Fruit fly (Drosophila melanogaster) whole organism, wandering third instar larva: ENCODE data around the gene CG43249.

Experiments used
- Abd-B ChIP-seq: fragments of >200 bp; optimal IDR thresholded peaks from 2 replicates; lab custom pipeline; 2017; ENCODE audit warnings: missing biosample characterization, missing genetic modification characterization
- CG32264 ChIP-seq: fragments of 200-800 bp; sonication (Bioruptor generic); optimal IDR thresholded peaks from 2 replicates; lab custom pipeline; 2016; ENCODE audit warnings: missing biosample characterization, missing genetic modification characterization
- CG9705 ChIP-seq: fragments of 200-800 bp; sonication (Bioruptor generic); optimal IDR thresholded peaks from 2 replicates; lab custom pipeline; 2018; ENCODE audit warnings: missing biosample characterization, mild to moderate bottlenecking, missing genetic modification characterization
- CrebA ChIP-seq: fragments of 200-800 bp; sonication (Bioruptor generic); optimal IDR thresholded peaks from 2 replicates; lab custom pipeline; 2016; ENCODE audit warnings: missing biosample characterization, mild to moderate bottlenecking, missing genetic modification characterization, borderline replicate concordance
- Dfd ChIP-seq: fragments of >200 bp; optimal IDR thresholded peaks from 2 replicates; lab custom pipeline; 2017; ENCODE audit warnings: missing biosample characterization, missing genetic modification characterization
- GATAd ChIP-seq: sonication (Bioruptor generic); optimal IDR thresholded peaks from 2 replicates; lab custom pipeline; 2016; ENCODE audit warnings: missing biosample characterization, missing genetic modification characterization
- HLH106 ChIP-seq: fragments of 200-800 bp; optimal IDR thresholded peaks from 3 replicates; lab custom pipeline; 2019; ENCODE audit warnings: missing biosample characterization, mild to moderate bottlenecking, missing genetic modification characterization, moderate library complexity
- Hnf4 ChIP-seq: fragments of 200-800 bp; sonication (Bioruptor generic); optimal IDR thresholded peaks from 2 replicates; lab custom pipeline; 2016; ENCODE audit warnings: missing biosample characterization, mild to moderate bottlenecking, missing genetic modification characterization
- Hr83 ChIP-seq: fragments of 200-300 bp; sonication (Bioruptor generic); optimal IDR thresholded peaks from 2 replicates; lab custom pipeline; 2016; ENCODE audit warnings: missing biosample characterization, mild to moderate bottlenecking, missing genetic modification characterization, moderate library complexity; ENCODE audit not compliant: poor library complexity, severe bottlenecking
- Jra ChIP-seq: sonication (Bioruptor generic); optimal IDR thresholded peaks from 2 replicates; lab custom pipeline; 2016; ENCODE audit warnings: missing biosample characterization, missing genetic modification characterization
- Mio ChIP-seq: sonication (Bioruptor generic); optimal IDR thresholded peaks from 2 replicates; lab custom pipeline; 2016; ENCODE audit warnings: missing biosample characterization, missing genetic modification characterization
- Myc ChIP-seq: fragments of >200 bp; optimal IDR thresholded peaks from 2 replicates; lab custom pipeline; 2017
- N ChIP-seq: fragments of >200 bp; optimal IDR thresholded peaks from 2 replicates; lab custom pipeline; 2018; ENCODE audit warnings: missing biosample characterization, missing external identifiers, missing genetic modification characterization
- OdsH ChIP-seq: fragments of 200-800 bp; sonication (Bioruptor generic); optimal IDR thresholded peaks from 2 replicates; lab custom pipeline; 2016; ENCODE audit warnings: missing biosample characterization, mild to moderate bottlenecking, missing genetic modification characterization
- Rel ChIP-seq, 2 experiments: fragments of 200-800 bp; sonication (Bioruptor generic) in 1 of 2; optimal IDR thresholded peaks; 2 replicates in 1 of 2; 3 replicates in 1 of 2; lab custom pipeline; 2016 to 2019; ENCODE audit warnings: mild to moderate bottlenecking in 2 of 2, missing biosample characterization in 2 of 2, missing genetic modification characterization in 2 of 2, moderate library complexity in 1 of 2
- Sp1 ChIP-seq: fragments of 200-800 bp; sonication (Bioruptor generic); optimal IDR thresholded peaks from 3 replicates; lab custom pipeline; 2019; ENCODE audit warnings: missing biosample characterization, mild to moderate bottlenecking, missing genetic modification characterization, moderate library complexity
- br ChIP-seq: fragments of 200-800 bp; sonication (Bioruptor generic); optimal IDR thresholded peaks from 2 replicates; lab custom pipeline; 2016; ENCODE audit warnings: missing biosample characterization, missing genetic modification characterization
- brk ChIP-seq: fragments of 200-800 bp; sonication (Bioruptor generic); optimal IDR thresholded peaks from 2 replicates; lab custom pipeline; 2016; ENCODE audit warnings: missing biosample characterization, mild to moderate bottlenecking, missing genetic modification characterization
- dl ChIP-seq, 2 experiments: fragments of 175-275, 200-275 bp in 1 of 2; fragments of 200-275 bp in 1 of 2; sonication (Bioruptor generic); optimal IDR thresholded peaks; lab custom pipeline; 2018; ENCODE audit warnings: mild to moderate bottlenecking in 2 of 2, missing biosample characterization in 2 of 2, missing genetic modification characterization in 2 of 2, moderate library complexity in 2 of 2; ENCODE audit not compliant: partially characterized antibody in 2 of 2, insufficient read depth in 1 of 2
- dsf ChIP-seq: sonication (Bioruptor generic); optimal IDR thresholded peaks from 2 replicates; lab custom pipeline; 2016; ENCODE audit warnings: missing biosample characterization, missing genetic modification characterization, borderline replicate concordance
- foxo ChIP-seq, 2 experiments: fragments of 200-800 bp; sonication (Bioruptor generic); optimal IDR thresholded peaks; 2 replicates in 1 of 2; 3 replicates in 1 of 2; lab custom pipeline; 2016 to 2017; ENCODE audit warnings: missing biosample characterization in 2 of 2, missing genetic modification characterization in 2 of 2
- fru ChIP-seq: fragments of 200-800 bp; sonication (Bioruptor generic); optimal IDR thresholded peaks from 3 replicates; lab custom pipeline; 2016; ENCODE audit warnings: missing biosample characterization, mild to moderate bottlenecking, missing genetic modification characterization
- jim ChIP-seq: fragments of 175-275, 200-325 bp; sonication (Bioruptor generic); optimal IDR thresholded peaks from 2 replicates; lab custom pipeline; 2016; ENCODE audit warnings: missing biosample characterization, mild to moderate bottlenecking, missing genetic modification characterization
- lola ChIP-seq: fragments of >200 bp; optimal IDR thresholded peaks from 2 replicates; lab custom pipeline; 2017; ENCODE audit warnings: missing biosample characterization, missing genetic modification characterization
- pan ChIP-seq: fragments of >200 bp; optimal IDR thresholded peaks from 2 replicates; lab custom pipeline; 2017
- rgr ChIP-seq: fragments of 200-800 bp; sonication (Bioruptor generic); optimal IDR thresholded peaks from 3 replicates; lab custom pipeline; 2016; ENCODE audit warnings: missing biosample characterization, mild to moderate bottlenecking, missing genetic modification characterization
- sage ChIP-seq: fragments of 200-800 bp; sonication (Bioruptor generic); optimal IDR thresholded peaks from 2 replicates; lab custom pipeline; 2016; ENCODE audit warnings: missing biosample characterization, mild to moderate bottlenecking, missing genetic modification characterization
- sv ChIP-seq: fragments of 200-800 bp; sonication (Bioruptor generic); optimal IDR thresholded peaks from 3 replicates; lab custom pipeline; 2016; ENCODE audit warnings: missing biosample characterization, missing genetic modification characterization
- tai ChIP-seq: sonication (Bioruptor generic); optimal IDR thresholded peaks from 2 replicates; lab custom pipeline; 2016; ENCODE audit warnings: missing biosample characterization, missing genetic modification characterization
- usp ChIP-seq: fragments of >200 bp; optimal IDR thresholded peaks from 2 replicates; lab custom pipeline; 2017; ENCODE audit warnings: missing biosample characterization, missing genetic modification characterization
- woc ChIP-seq: sonication (Bioruptor generic); optimal IDR thresholded peaks from 2 replicates; lab custom pipeline; 2016; ENCODE audit warnings: missing biosample characterization, mild to moderate bottlenecking, missing genetic modification characterization

Gene CG43249

DNA sequence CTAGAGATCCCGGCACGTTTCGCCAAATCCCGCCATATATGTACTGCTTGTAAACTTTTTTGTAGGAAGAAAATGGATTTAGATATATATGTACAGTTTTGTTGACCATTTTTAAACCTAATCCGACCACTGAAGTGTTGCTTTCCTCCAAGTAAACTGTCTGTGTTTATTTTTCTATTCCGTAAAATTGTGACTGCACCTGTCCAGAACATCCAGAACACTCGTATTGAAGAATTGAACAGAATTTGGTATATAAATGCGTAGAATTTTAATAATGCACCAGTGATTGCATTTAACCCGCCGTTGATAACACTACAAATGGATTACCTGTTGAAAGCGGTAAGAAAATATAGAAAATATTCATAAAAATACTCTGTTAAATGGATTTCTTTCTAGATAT lies at the start of gene CG43249:
TSS of gene CG43249 (plus strand) at position 301 of the 400 bp plus-strand sequence.
- no peak for TF ChIP-seq jim
- TF ChIP-seq CrebA (GFP tag; lab: Kevin White, UChicago): no peak
- no peak for TF ChIP-seq Dfd (GFP tag; lab: Kevin White, UChicago)
- no peak for TF ChIP-seq foxo (GFP tag; optimal IDR thresholded peaks at IDR 0.05; lab: Kevin White, UChicago)
- TF ChIP-seq Mio (GFP tag; lab: Kevin White, UChicago): no peak
- no peak for TF ChIP-seq Hr83 (GFP tag; lab: Kevin White, UChicago)
- no peak for TF ChIP-seq dl (GFP tag; optimal IDR thresholded peaks at IDR 0.05; lab: Kevin White, UChicago; ENCODE audit: insufficient read depth in 1 of 2, partially characterized antibody in 2 of 2)
- TF ChIP-seq Myc (lab: Kevin White, UChicago): no peak

- TF ChIP-seq dsf (GFP tag; lab: Kevin White, UChicago): no peak
- TF ChIP-seq fru: no peak
- TF ChIP-seq Rel (GFP tag; optimal IDR thresholded peaks at IDR 0.05; lab: Kevin White, UChicago): no peak
- TF ChIP-seq Rel (tag; optimal IDR thresholded peaks at IDR 0.05; lab: Kevin White, UChicago): no peak
- TF ChIP-seq usp (GFP tag; lab: Kevin White, UChicago): no peak
- no peak for TF ChIP-seq OdsH (GFP tag; lab: Kevin White, UChicago)
- TF ChIP-seq Sp1 (GFP tag; lab: Kevin White, UChicago): no peak
- no peak for TF ChIP-seq jim
- no peak for TF ChIP-seq Hnf4
- TF ChIP-seq foxo (GFP tag; optimal IDR thresholded peaks at IDR 0.05; lab: Kevin White, UChicago): no peak
- no peak for TF ChIP-seq Mio (GFP tag; lab: Kevin White, UChicago)
- TF ChIP-seq dl (GFP tag; optimal IDR thresholded peaks at IDR 0.05; lab: Kevin White, UChicago; ENCODE audit: insufficient read depth in 1 of 2, partially characterized antibody in 2 of 2): no peak
- TF ChIP-seq HLH106: no peak
- no peak for TF ChIP-seq woc (GFP tag; lab: Kevin White, UChicago)
- no peak for TF ChIP-seq pan (lab: Kevin White, UChicago)
- no peak for TF ChIP-seq CrebA (GFP tag; lab: Kevin White, UChicago)
- TF ChIP-seq CG9705 (GFP tag; lab: Kevin White, UChicago): no peak
- TF ChIP-seq sv (GFP tag; lab: Kevin White, UChicago): no peak
Observed at dm6 chr3L:16257118-16257627, 46.9 kb upstream of the CG43249 start, which contains the start of gene CG13054. Gene CG13054, minus strand, starts transcription at chr3L:16257191.

- TF ChIP-seq lola (GFP tag; lab: Kevin White, UChicago) (no peak), Myc (lab: Kevin White, UChicago) (no peak), Mio (GFP tag; lab: Kevin White, UChicago) (no peak), CG32264 (GFP tag; lab: Kevin White, UChicago) (no peak), sage (GFP tag; lab: Kevin White, UChicago) (no peak), N (GFP tag; lab: Kevin White, UChicago) (no peak), Abd-B (GFP tag; lab: Kevin White, UChicago) (no peak)
Observed at dm6 chr3L:16259552-16259951, 44.5 kb upstream of the CG43249 start, which contains the start of gene CG13053. Gene CG13053, minus strand, starts transcription at chr3L:16259722.

DNA sequence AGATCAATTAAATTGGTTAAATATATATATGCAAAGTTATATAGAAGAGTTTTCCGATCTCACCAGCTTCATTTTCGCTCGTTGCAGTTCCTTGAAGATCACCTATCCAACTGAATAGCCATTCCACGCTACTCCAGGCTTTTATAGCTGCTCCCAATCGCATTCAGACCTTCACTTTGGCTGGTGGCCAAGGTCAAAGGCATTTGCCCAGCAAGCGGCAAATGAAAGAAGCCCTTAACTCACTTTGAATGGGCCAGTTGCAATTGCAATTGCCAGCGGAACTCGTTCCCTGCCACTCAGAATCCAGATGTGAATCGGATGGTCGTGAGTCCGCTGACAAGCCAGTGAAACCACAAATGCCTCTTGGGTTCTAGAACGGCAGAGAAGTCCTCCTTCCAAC lies 42.6 kb upstream of the CG43249 start, which contains the start of gene CG34247:
TSS of gene CG34247 (minus strand) at position 101 of the 400 bp plus-strand sequence.
- TF ChIP-seq Hr83 (GFP tag; lab: Kevin White, UChicago) (no peak), tai (GFP tag; lab: Kevin White, UChicago) (no peak), GATAd (GFP tag; lab: Kevin White, UChicago) (no peak), sage (GFP tag; lab: Kevin White, UChicago) (no peak), Jra (GFP tag; lab: Kevin White, UChicago) (no peak), dl (GFP tag; optimal IDR thresholded peaks at IDR 0.05; lab: Kevin White, UChicago; ENCODE audit: insufficient read depth in 1 of 2, partially characterized antibody in 2 of 2) (no peak), Dfd (GFP tag; lab: Kevin White, UChicago) (no peak), brk (GFP tag; lab: Kevin White, UChicago) (no peak), usp (GFP tag; lab: Kevin White, UChicago) (no peak), sv (GFP tag; lab: Kevin White, UChicago) (no peak), rgr (GFP tag; lab: Kevin White, UChicago) (no peak), CrebA (GFP tag; lab: Kevin White, UChicago) (no peak), jim (no peak), br (no peak)
